Fruit fly (Drosophila melanogaster) whole organism: ENCODE measurements around the gene brv3.

ENCODE experiments used
- CG8478 ChIP-seq: fragments of >200 bp; optimal IDR thresholded peaks from 2 replicates; lab custom pipeline; 2018; ENCODE audit warnings: inconsistent platforms
- Dll ChIP-seq: fragments of >200 bp; optimal IDR thresholded peaks from 2 replicates; lab custom pipeline; 2017
- pan ChIP-seq: fragments of >200 bp; optimal IDR thresholded peaks from 2 replicates; lab custom pipeline; 2017
- psq ChIP-seq: fragments of >200 bp; optimal IDR thresholded peaks from 2 replicates; lab custom pipeline; 2017
- usp ChIP-seq: fragments of >200 bp; optimal IDR thresholded peaks from 2 replicates; lab custom pipeline; 2017; ENCODE audit warnings: missing biosample characterization, missing genetic modification characterization, mixed read lengths

DNA sequence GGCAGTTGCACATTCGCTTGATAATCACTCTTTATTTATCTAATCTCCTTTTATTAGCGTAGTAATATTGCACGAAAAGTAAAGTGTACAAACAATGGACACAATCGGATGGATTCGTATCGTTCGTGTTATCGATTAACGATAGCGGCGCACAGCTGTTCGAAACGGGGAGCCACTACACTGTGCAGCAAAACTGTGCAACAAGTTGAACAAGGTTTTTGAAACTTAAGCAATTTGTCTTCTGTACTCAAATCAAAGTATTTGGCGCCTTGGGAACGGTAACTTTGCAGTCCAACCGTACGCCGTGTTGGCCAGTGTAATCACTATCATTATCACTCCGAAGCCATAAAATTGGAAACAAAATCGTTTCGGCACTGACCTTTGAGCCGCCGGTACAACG, 4.7 kb downstream of the brv3 start, which contains the start of the genes Tsp3A and Seipin:
- no peak for TF ChIP-seq CG8478 (lab: Kevin White, UChicago)
- TF ChIP-seq usp (GFP tag; lab: Kevin White, UChicago), result no peak
- no peak for TF ChIP-seq pan (lab: Kevin White, UChicago)
- TF ChIP-seq psq (lab: Kevin White, UChicago), result no peak
- no peak for TF ChIP-seq Dll
